Worm (Caenorhabditis elegans): ENCODE measurements around the gene prdx-2.
A peak's percentile ranks its signal among the peaks of the same experiment; 100 is the strongest.

prdx-2 gene

ce11 chrII:5351799-5352198 is 26.2 kb upstream of the prdx-2 start, which contains the start of gene F09E5.7:
Gene F09E5.7 (plus strand): TSS chrII:5352099.
- TF ChIP-seq ztf-4 (tag; optimal IDR thresholded peaks at IDR 0.05) (no peak), lsy-12 (tag; optimal IDR thresholded peaks at IDR 0.05) (no peak), R02D3.7 (tag; optimal IDR thresholded peaks at IDR 0.05) (no peak), egl-27 (tag; optimal IDR thresholded peaks at IDR 0.05) (no peak), ceh-82 (tag; optimal IDR thresholded peaks at IDR 0.05) (no peak), ztf-11 (tag; optimal IDR thresholded peaks at IDR 0.05) (no peak), pqm-1 (tag; optimal IDR thresholded peaks at IDR 0.05) (no peak), nhr-11 (tag; optimal IDR thresholded peaks at IDR 0.05) (no peak), zag-1 (tag; optimal IDR thresholded peaks at IDR 0.05) (no peak), unc-39 (tag; optimal IDR thresholded peaks at IDR 0.05) (no peak), ama-1 (optimal IDR thresholded peaks at IDR 0.05) (no peak), daf-12 (tag; optimal IDR thresholded peaks at IDR 0.05) (no peak), pha-4 (tag; optimal IDR thresholded peaks at IDR 0.05) (no peak), ceh-28 (tag; optimal IDR thresholded peaks at IDR 0.05) (no peak), elt-3 (tag; optimal IDR thresholded peaks at IDR 0.05) (no peak), unc-62 (GFP tag; optimal IDR thresholded peaks at IDR 0.05) (no peak), elt-1 (tag; optimal IDR thresholded peaks at IDR 0.05) (no peak), ZK546.5 (tag; optimal IDR thresholded peaks at IDR 0.05) (no peak), mdl-1 (tag; optimal IDR thresholded peaks at IDR 0.05) (no peak)

ce11 chrII:5353642-5354041 is 24.4 kb upstream of the prdx-2 start:
- TF ChIP-seq nhr-43 (tag; optimal IDR thresholded peaks at IDR 0.05; ENCODE audit: poor library complexity, severe bottlenecking) (peak; percentile 70), elt-2 (tag; optimal IDR thresholded peaks at IDR 0.05) (peak; percentile 37), R02D3.7 (tag; optimal IDR thresholded peaks at IDR 0.05) (no peak), sea-2 (GFP tag; optimal IDR thresholded peaks at IDR 0.05) (no peak), nhr-76 (tag; optimal IDR thresholded peaks at IDR 0.05) (no peak), lsy-12 (tag; optimal IDR thresholded peaks at IDR 0.05) (peak; percentile 70)

ce11 chrII:5355384-5355783 is 22.6 kb upstream of the prdx-2 start, which contains the start of gene srg-69:
Gene srg-69 (plus strand): TSS chrII:5355684.
- no peak for TF ChIP-seq nhr-12 (tag; optimal IDR thresholded peaks at IDR 0.05)

- TF ChIP-seq snpc-4 (tag; optimal IDR thresholded peaks at IDR 0.05) (peak; percentile 81), jun-1 (tag; optimal IDR thresholded peaks at IDR 0.05) (peak; percentile 35), ceh-9 (tag; optimal IDR thresholded peaks at IDR 0.05) (no peak), nhr-76 (tag; optimal IDR thresholded peaks at IDR 0.05) (no peak), ceh-82 (tag; optimal IDR thresholded peaks at IDR 0.05) (peak; percentile 78), nhr-67 (tag; optimal IDR thresholded peaks at IDR 0.05) (no peak), nhr-28 (tag; optimal IDR thresholded peaks at IDR 0.05) (no peak), tbx-2 (tag; optimal IDR thresholded peaks at IDR 0.05) (peak; percentile 17), egl-27 (tag; optimal IDR thresholded peaks at IDR 0.05) (no peak), fkh-2 (tag; optimal IDR thresholded peaks at IDR 0.05) (no peak), hmg-11 (tag; optimal IDR thresholded peaks at IDR 0.05) (peak; percentile 70), egl-5 (tag; optimal IDR thresholded peaks at IDR 0.05) (peak; percentile 51), nhr-25 (tag; optimal IDR thresholded peaks at IDR 0.05) (peak; percentile 70), nhr-23 (tag; optimal IDR thresholded peaks at IDR 0.05) (peak; percentile 62), daf-12 (tag; optimal IDR thresholded peaks at IDR 0.05) (no peak), ceh-16 (tag; optimal IDR thresholded peaks at IDR 0.05) (no peak), mdl-1 (tag; optimal IDR thresholded peaks at IDR 0.05) (no peak), nhr-11 (tag; optimal IDR thresholded peaks at IDR 0.05) (no peak), zag-1 (tag; optimal IDR thresholded peaks at IDR 0.05) (no peak), ztf-11 (tag; optimal IDR thresholded peaks at IDR 0.05) (no peak), mml-1 (tag; optimal IDR thresholded peaks at IDR 0.05) (no peak), nhr-43 (tag; optimal IDR thresholded peaks at IDR 0.05; ENCODE audit: poor library complexity, severe bottlenecking) (peak; percentile 88), elt-3 (tag; optimal IDR thresholded peaks at IDR 0.05) (no peak), nfya-1 (tag; optimal IDR thresholded peaks at IDR 0.05; ENCODE audit: insufficient read depth) (peak; percentile 79), nhr-77 (tag; optimal IDR thresholded peaks at IDR 0.05) (no peak), fos-1 (tag; optimal IDR thresholded peaks at IDR 0.05) (no peak), ama-1 (optimal IDR thresholded peaks at IDR 0.05) (no peak), elt-2 (tag; optimal IDR thresholded peaks at IDR 0.05) (peak; percentile 85), ceh-28 (tag; optimal IDR thresholded peaks at IDR 0.05) (peak; percentile 70), R02D3.7 (tag; optimal IDR thresholded peaks at IDR 0.05) (peak; percentile 98), pqm-1 (tag; optimal IDR thresholded peaks at IDR 0.05) (peak; percentile 39), elt-1 (tag; optimal IDR thresholded peaks at IDR 0.05) (no peak), eor-1 (tag; optimal IDR thresholded peaks at IDR 0.05) (no peak), ztf-4 (tag; optimal IDR thresholded peaks at IDR 0.05) (no peak), unc-62 (GFP tag; optimal IDR thresholded peaks at IDR 0.05) (no peak), lin-39 (tag; optimal IDR thresholded peaks at IDR 0.05) (peak; percentile 80), pha-4 (tag; optimal IDR thresholded peaks at IDR 0.05) (peak; percentile 75), skn-1 (tag; optimal IDR thresholded peaks at IDR 0.05) (peak; percentile 40), nhr-12 (tag; optimal IDR thresholded peaks at IDR 0.05) (no peak), lin-15B (tag; optimal IDR thresholded peaks at IDR 0.05) (peak; percentile 89), ZK546.5 (tag; optimal IDR thresholded peaks at IDR 0.05) (no peak), unc-39 (tag; optimal IDR thresholded peaks at IDR 0.05) (no peak)
These were observed 19.8 kb upstream of the prdx-2 start, which contains the start of the genes F09E5.11 and bmy-1 for ce11 chrII:5358137-5358745. Gene F09E5.11 (minus strand): TSS chrII:5358187. Gene bmy-1 (plus strand): TSS chrII:5358695.
